Fruit fly (Drosophila melanogaster) whole organism, embryonic: ENCODE results near the gene Awh.

ENCODE experiments used
- Awh ChIP-seq: fragments of 200-800 bp; sonication (Bioruptor generic); IDR thresholded peaks from 2 replicates; pipeline ENCODE4, ENCODE4 v1.3.6; 2022; ENCODE audit warnings: missing biosample characterization, missing genetic modification characterization
- CG10147 ChIP-seq: fragments of 200-800 bp; sonication (Bioruptor generic); optimal IDR thresholded peaks from 2 replicates; lab custom pipeline; 2019; ENCODE audit warnings: missing biosample characterization, mild to moderate bottlenecking, missing genetic modification characterization, moderate library complexity
- CG10543 ChIP-seq: fragments of 200-800 bp; sonication (Bioruptor generic); optimal IDR thresholded peaks from 3 replicates; lab custom pipeline; 2017; ENCODE audit warnings: missing biosample characterization, mild to moderate bottlenecking, missing genetic modification characterization, moderate library complexity
- CG11504 ChIP-seq: fragments of 200-800 bp; sonication (Bioruptor generic); optimal IDR thresholded peaks from 3 replicates; lab custom pipeline; 2019; ENCODE audit warnings: missing biosample characterization, mild to moderate bottlenecking, missing genetic modification characterization, moderate library complexity
- CG11723 ChIP-seq: fragments of 200-800 bp; sonication (Bioruptor generic); optimal IDR thresholded peaks from 2 replicates; lab custom pipeline; 2017; ENCODE audit warnings: missing biosample characterization, mild to moderate bottlenecking, missing genetic modification characterization
- CG12391 ChIP-seq: fragments of 200-800 bp; sonication (Bioruptor generic); optimal IDR thresholded peaks from 3 replicates; lab custom pipeline; 2018; ENCODE audit warnings: missing biosample characterization, mild to moderate bottlenecking, missing genetic modification characterization, moderate library complexity
- CG18619 ChIP-seq: fragments of 200-800 bp; sonication (Bioruptor generic); optimal IDR thresholded peaks from 3 replicates; lab custom pipeline; 2017; ENCODE audit warnings: missing biosample characterization, mild to moderate bottlenecking, missing genetic modification characterization
- CG2678 ChIP-seq: fragments of 200-800 bp; sonication (Bioruptor generic); optimal IDR thresholded peaks from 3 replicates; lab custom pipeline; 2019; ENCODE audit warnings: missing biosample characterization, mild to moderate bottlenecking, missing genetic modification characterization, moderate library complexity
- CG2712 ChIP-seq: fragments of 200-800 bp; optimal IDR thresholded peaks from 3 replicates; lab custom pipeline; 2019; ENCODE audit warnings: missing biosample characterization, mild to moderate bottlenecking, missing genetic modification characterization, moderate library complexity
- CG2889 ChIP-seq: fragments of 200-800 bp; sonication (Bioruptor generic); IDR thresholded peaks from 3 replicates; pipeline ENCODE4 v1.3.6; 2022; ENCODE audit warnings: missing biosample characterization, missing genetic modification characterization
- CG32772 ChIP-seq: fragments of 200-800 bp; sonication (Bioruptor generic); IDR thresholded peaks from 2 replicates; pipeline ENCODE4 v1.3.6; 2022; ENCODE audit warnings: missing biosample characterization, missing genetic modification characterization
- CG34422 ChIP-seq: fragments of 200-800 bp; sonication (Bioruptor generic); IDR thresholded peaks from 3 replicates; pipeline ENCODE4 v1.3.6; 2022; ENCODE audit warnings: missing biosample characterization, missing genetic modification characterization
- CG3847 ChIP-seq: fragments of 200-800 bp; sonication (Bioruptor generic); IDR thresholded peaks from 2 replicates; pipeline ENCODE4 v1.3.6; 2022; ENCODE audit warnings: missing biosample characterization, missing genetic modification characterization
- CG4328 ChIP-seq: fragments of 200-800 bp; sonication (Bioruptor generic); optimal IDR thresholded peaks from 3 replicates; lab custom pipeline; 2017; ENCODE audit warnings: missing biosample characterization, missing genetic modification reagents, missing genetic modification characterization
- CG4617 ChIP-seq: fragments of 200-800 bp; sonication (Bioruptor generic); optimal IDR thresholded peaks from 3 replicates; lab custom pipeline; 2016; ENCODE audit warnings: missing biosample characterization, missing genetic modification characterization, borderline replicate concordance
- CG4820 ChIP-seq: fragments of 200-800 bp; sonication (Bioruptor generic); optimal IDR thresholded peaks from 3 replicates; lab custom pipeline; 2016; ENCODE audit warnings: missing biosample characterization, missing genetic modification characterization
- CG6683 ChIP-seq: fragments of 200-800 bp; sonication (Bioruptor generic); optimal IDR thresholded peaks from 2 replicates; lab custom pipeline; 2017; ENCODE audit warnings: missing biosample characterization, mild to moderate bottlenecking, missing genetic modification characterization, missing genetic modification reagents
- CG6765 ChIP-seq: fragments of 200-800 bp; sonication (Bioruptor generic); optimal IDR thresholded peaks from 3 replicates; lab custom pipeline; 2017; ENCODE audit warnings: missing biosample characterization, mild to moderate bottlenecking, missing genetic modification characterization
- CG7839 ChIP-seq: fragments of 200-800 bp; sonication (Bioruptor generic); optimal IDR thresholded peaks from 3 replicates; lab custom pipeline; 2018; ENCODE audit warnings: missing biosample characterization, mild to moderate bottlenecking, missing genetic modification characterization, moderate library complexity
- CG7963 ChIP-seq: fragments of 200-800 bp; sonication (Bioruptor generic); IDR thresholded peaks from 3 replicates; pipeline ENCODE4 v1.3.6; 2022; ENCODE audit warnings: missing biosample characterization, missing genetic modification characterization; ENCODE audit not compliant: partially characterized antibody
- CG8089 ChIP-seq: fragments of 200-800 bp; sonication (Bioruptor generic); optimal IDR thresholded peaks from 3 replicates; lab custom pipeline; 2016; ENCODE audit warnings: missing biosample characterization, missing genetic modification characterization
- CG9215 ChIP-seq: fragments of 200-800 bp; sonication (Bioruptor generic); IDR thresholded peaks from 2 replicates; pipeline ENCODE4 v1.3.6; 2022; ENCODE audit warnings: missing biosample characterization, missing genetic modification characterization
- CoRest ChIP-seq: fragments of 200-800 bp; sonication (Bioruptor generic); optimal IDR thresholded peaks from 3 replicates; lab custom pipeline; 2018; ENCODE audit warnings: missing biosample characterization, mild to moderate bottlenecking, missing genetic modification characterization, moderate library complexity
- Dp ChIP-seq: fragments of 200-800 bp; sonication (Bioruptor generic); optimal IDR thresholded peaks from 2 replicates; lab custom pipeline; 2018; ENCODE audit warnings: missing biosample characterization, mild to moderate bottlenecking, missing genetic modification characterization, moderate library complexity
- E2f1 ChIP-seq: fragments of 200-800 bp; sonication (Bioruptor generic); IDR thresholded peaks from 2 replicates; pipeline ENCODE4 v1.3.6; 2022; ENCODE audit warnings: missing biosample characterization, missing genetic modification characterization
- Eip74EF ChIP-seq, 2 experiments: fragments of 200-800 bp in 1 of 2; fragments of >200 bp in 1 of 2; sonication (Bioruptor generic) in 1 of 2; optimal IDR thresholded peaks; 2 replicates each; lab custom pipeline; 2017 to 2019; ENCODE audit warnings: missing biosample characterization in 2 of 2, missing genetic modification characterization in 2 of 2, mild to moderate bottlenecking in 1 of 2, moderate library complexity in 1 of 2
- Ets97D ChIP-seq: fragments of 200-800 bp; sonication (Bioruptor generic); optimal IDR thresholded peaks from 3 replicates; lab custom pipeline; 2016; ENCODE audit warnings: missing biosample characterization, missing genetic modification characterization
- Fer2 ChIP-seq: fragments of 200-800 bp; sonication (Bioruptor generic); optimal IDR thresholded peaks from 2 replicates; lab custom pipeline; 2018; ENCODE audit warnings: missing biosample characterization, mild to moderate bottlenecking, missing genetic modification characterization, moderate library complexity
- Med ChIP-seq: fragments of 200-800 bp; sonication (Bioruptor generic); peaks from one replicate; lab custom pipeline; 2016; ENCODE audit warnings: missing biosample characterization, missing genetic modification characterization, mild to moderate bottlenecking, inconsistent platforms, moderate library complexity
- Nf-YA ChIP-seq: fragments of 200-800 bp; sonication (Bioruptor generic); IDR thresholded peaks from 2 replicates; pipeline ENCODE4 v1.3.6; 2022; ENCODE audit warnings: missing biosample characterization, missing genetic modification characterization
- Nf-YB ChIP-seq: fragments of 200-800 bp; sonication (Bioruptor generic); optimal IDR thresholded peaks from 3 replicates; lab custom pipeline; 2019; ENCODE audit warnings: missing biosample characterization, mild to moderate bottlenecking, missing genetic modification characterization, moderate library complexity
- Sry-β ChIP-seq: fragments of 200-800 bp; sonication (Bioruptor generic); optimal IDR thresholded peaks from 2 replicates; lab custom pipeline; 2018; ENCODE audit warnings: missing biosample characterization, mild to moderate bottlenecking, missing genetic modification characterization, moderate library complexity
- bigmax ChIP-seq: fragments of 200-800 bp; sonication (Bioruptor generic); optimal IDR thresholded peaks from 2 replicates; lab custom pipeline; 2018; ENCODE audit warnings: missing biosample characterization, mild to moderate bottlenecking, missing genetic modification characterization
- bowl ChIP-seq: fragments of 200-800 bp; sonication (Bioruptor generic); IDR thresholded peaks from 2 replicates; pipeline ENCODE4 v1.3.6; 2022; ENCODE audit warnings: missing biosample characterization, missing genetic modification characterization
- cas ChIP-seq: fragments of 200-800 bp; sonication (Bioruptor generic); IDR thresholded peaks from 2 replicates; pipeline ENCODE4 v1.3.6; 2022; ENCODE audit warnings: missing biosample characterization, missing genetic modification characterization
- chif ChIP-seq, 2 experiments: fragments of 200-800 bp; sonication (Bioruptor generic); optimal IDR thresholded peaks; 3 replicates each; lab custom pipeline; 2016; ENCODE audit warnings: missing biosample characterization in 2 of 2, missing genetic modification characterization in 2 of 2
- ci ChIP-seq: fragments of 200-800 bp; sonication (Bioruptor generic); IDR thresholded peaks from 3 replicates; pipeline ENCODE4 v1.3.6; 2022; ENCODE audit warnings: missing biosample characterization, missing genetic modification characterization
- crc ChIP-seq: fragments of 200-800 bp; sonication (Bioruptor generic); optimal IDR thresholded peaks from 2 replicates; lab custom pipeline; 2016; ENCODE audit warnings: missing biosample characterization, missing genetic modification characterization
- crp ChIP-seq, 2 experiments: fragments of 200-800 bp; sonication (Bioruptor generic); optimal IDR thresholded peaks; 2 replicates in 1 of 2; 3 replicates in 1 of 2; lab custom pipeline; 2017; ENCODE audit warnings: missing biosample characterization in 2 of 2, missing genetic modification characterization in 2 of 2, mild to moderate bottlenecking in 1 of 2, moderate library complexity in 1 of 2
- exex ChIP-seq: fragments of 200-800 bp; sonication (Bioruptor generic); optimal IDR thresholded peaks from 4 replicates; lab custom pipeline; 2018; ENCODE audit warnings: missing biosample characterization, mild to moderate bottlenecking, missing genetic modification characterization, moderate library complexity
- fd96Cb ChIP-seq: fragments of 200-800 bp; sonication (Bioruptor generic); optimal IDR thresholded peaks from 2 replicates; lab custom pipeline; 2018; ENCODE audit warnings: missing biosample characterization, mild to moderate bottlenecking, missing genetic modification characterization, moderate library complexity
- fu2 ChIP-seq: fragments of 200-800 bp; sonication (Bioruptor generic); optimal IDR thresholded peaks from 2 replicates; lab custom pipeline; 2016; ENCODE audit warnings: missing biosample characterization, missing genetic modification characterization
- gro ChIP-seq: fragments of 200-800 bp; sonication (Bioruptor generic); optimal IDR thresholded peaks from 2 replicates; lab custom pipeline; 2016; ENCODE audit warnings: missing biosample characterization, missing genetic modification characterization
- nerfin-2 ChIP-seq: fragments of 200-800 bp; sonication (Bioruptor generic); IDR thresholded peaks from 2 replicates; pipeline ENCODE4 v1.3.6; 2022; ENCODE audit warnings: missing biosample characterization, missing genetic modification characterization; ENCODE audit not compliant: partially characterized antibody
- row ChIP-seq: fragments of 200-800 bp; sonication (Bioruptor generic); IDR thresholded peaks from 3 replicates; pipeline ENCODE4 v1.3.6; 2022; ENCODE audit warnings: missing biosample characterization, missing genetic modification characterization
- stc ChIP-seq: fragments of 200-800 bp; sonication (Bioruptor generic); IDR thresholded peaks from 2 replicates; pipeline ENCODE4 v1.3.6; 2022; ENCODE audit warnings: missing biosample characterization, missing genetic modification characterization
- tup ChIP-seq: fragments of 200-800 bp; sonication (Bioruptor generic); optimal IDR thresholded peaks from 2 replicates; lab custom pipeline; 2016; ENCODE audit warnings: missing biosample characterization, mild to moderate bottlenecking, missing genetic modification characterization, moderate library complexity
- vfl ChIP-seq: fragments of 200-800 bp; sonication (Bioruptor generic); optimal IDR thresholded peaks from 2 replicates; lab custom pipeline; 2016; ENCODE audit warnings: missing biosample characterization, missing genetic modification characterization
- zen ChIP-seq: fragments of 200-800 bp; sonication (Bioruptor generic); optimal IDR thresholded peaks from 3 replicates; lab custom pipeline; 2018; ENCODE audit warnings: missing biosample characterization, mild to moderate bottlenecking, missing genetic modification characterization, moderate library complexity
- zfh2 ChIP-seq: fragments of 200-800 bp; sonication (Bioruptor generic); optimal IDR thresholded peaks from 2 replicates; lab custom pipeline; 2016; ENCODE audit warnings: missing biosample characterization, missing genetic modification characterization

Gene Awh

DNA sequence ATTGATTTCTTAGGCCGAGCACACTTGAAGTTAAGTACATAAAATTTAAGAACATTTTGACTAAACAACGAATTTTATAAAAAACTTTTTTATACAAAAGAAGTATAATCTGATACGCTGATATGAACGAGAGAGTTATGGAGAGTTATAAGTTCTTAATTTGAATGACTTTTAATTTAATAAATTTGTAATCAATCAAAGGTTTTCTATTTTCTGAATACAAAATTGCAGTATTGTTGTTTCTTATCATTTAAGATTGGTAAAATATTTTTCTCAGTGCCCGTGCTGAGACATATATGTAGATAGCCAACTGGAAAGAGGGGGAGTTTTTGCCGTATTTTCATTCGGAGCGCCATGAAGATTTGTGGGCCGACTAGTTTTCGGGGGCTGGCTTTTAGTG lies 27.1 kb downstream of the Awh start (continued):
- peak; percentile 13 to 36 for TF ChIP-seq chif (GFP tag; optimal IDR thresholded peaks at IDR 0.05; lab: Kevin White, UChicago)
- TF ChIP-seq CG4328 (GFP tag; lab: Kevin White, UChicago) = no peak
- no peak for TF ChIP-seq CG3847
- TF ChIP-seq CG18619 (GFP tag; lab: Kevin White, UChicago) = no peak
- peak; percentile 36 for TF ChIP-seq fd96Cb (tag; lab: Kevin White, UChicago)
- TF ChIP-seq zen (tag; lab: Kevin White, UChicago) = no peak
- peak; percentile 62 for TF ChIP-seq CoRest (tag; lab: Kevin White, UChicago)
- TF ChIP-seq CG9215 (GFP tag; lab: Robert Waterston, UW) = no peak
- TF ChIP-seq stc (GFP tag; lab: Robert Waterston, UW) = 0 out of 2 replicates have a peak, but pooled peaks have one; percentile 14
- TF ChIP-seq bigmax (GFP tag; lab: Kevin White, UChicago) = no peak
- no peak for TF ChIP-seq Fer2 (tag; lab: Kevin White, UChicago)
- peak; percentile 37 for TF ChIP-seq CG11504
- TF ChIP-seq tup = no peak
- no peak for TF ChIP-seq CG11723 (GFP tag; lab: Kevin White, UChicago)
- TF ChIP-seq Nf-YA (GFP tag; lab: Robert Waterston, UW) = no peak
- TF ChIP-seq CG7839 = peak; percentile 53
- TF ChIP-seq CG10147 (GFP tag; lab: Kevin White, UChicago) = no peak
- TF ChIP-seq zfh2 (GFP tag; lab: Kevin White, UChicago) = no peak
- TF ChIP-seq CG4820 (GFP tag; lab: Kevin White, UChicago) = no peak
- TF ChIP-seq Dp (GFP tag; lab: Kevin White, UChicago) = no peak
- TF ChIP-seq row (GFP tag; lab: Robert Waterston, UW) = peak; percentile 12; the same call in 1 of the 3 replicates
- no peak for TF ChIP-seq gro (GFP tag; lab: Kevin White, UChicago)
- no peak for TF ChIP-seq fu2 (GFP tag; lab: Kevin White, UChicago)
- no peak for TF ChIP-seq CG6683
- no peak for TF ChIP-seq CG10543 (GFP tag; lab: Kevin White, UChicago)
- 0 out of 2 replicates have a peak, but pooled peaks have one; percentile 32 for TF ChIP-seq E2f1 (GFP tag; lab: Robert Waterston, UW)
- no peak for TF ChIP-seq Awh (GFP tag; lab: Robert Waterston, UW)
- TF ChIP-seq CG32772 (GFP tag; lab: Robert Waterston, UW) = no peak
- no peak for TF ChIP-seq cas (GFP tag; lab: Robert Waterston, UW)
- TF ChIP-seq exex = no peak
- no peak for TF ChIP-seq Ets97D
- peak in 1 of 2 experiments; percentile 18 for TF ChIP-seq Eip74EF (GFP tag; optimal IDR thresholded peaks at IDR 0.05; lab: Kevin White, UChicago)
- TF ChIP-seq CG4617 (GFP tag; lab: Kevin White, UChicago) = no peak
- peak; percentile 49 for TF ChIP-seq Nf-YB (GFP tag; lab: Kevin White, UChicago)
- TF ChIP-seq nerfin-2 (GFP tag; lab: Robert Waterston, UW) = no peak
- TF ChIP-seq Med (GFP tag; lab: Kevin White, UChicago) = no peak
- no peak; the same call in 2 of the 3 replicates for TF ChIP-seq ci (GFP tag; lab: Robert Waterston, UW)
- peak; percentile 79 for TF ChIP-seq CG2712 (tag; lab: Kevin White, UChicago)
- no peak for TF ChIP-seq CG6765 (GFP tag; lab: Kevin White, UChicago)
- TF ChIP-seq vfl (GFP tag; lab: Kevin White, UChicago) = no peak
- no peak for TF ChIP-seq crc
- TF ChIP-seq crp (GFP tag; optimal IDR thresholded peaks at IDR 0.05; lab: Kevin White, UChicago) = no peak
- TF ChIP-seq CG7963 = no peak
- no peak for TF ChIP-seq CG2889 (GFP tag; lab: Robert Waterston, UW)
- peak; percentile 52 for TF ChIP-seq CG2678 (tag; lab: Kevin White, UChicago)
- TF ChIP-seq bowl = no peak
- TF ChIP-seq CG8089 (GFP tag; lab: Kevin White, UChicago) = no peak
- TF ChIP-seq CG12391 (tag; lab: Kevin White, UChicago) = peak; percentile 70
- no peak; the same call in 2 of the 3 replicates for TF ChIP-seq CG34422 (GFP tag; lab: Robert Waterston, UW)
- TF ChIP-seq Sry-β (GFP tag; lab: Kevin White, UChicago) = no peak
